Fruit fly (Drosophila melanogaster): ENCODE data around the gene Ccp84Ab.

Ccp84Ab gene

DNA sequence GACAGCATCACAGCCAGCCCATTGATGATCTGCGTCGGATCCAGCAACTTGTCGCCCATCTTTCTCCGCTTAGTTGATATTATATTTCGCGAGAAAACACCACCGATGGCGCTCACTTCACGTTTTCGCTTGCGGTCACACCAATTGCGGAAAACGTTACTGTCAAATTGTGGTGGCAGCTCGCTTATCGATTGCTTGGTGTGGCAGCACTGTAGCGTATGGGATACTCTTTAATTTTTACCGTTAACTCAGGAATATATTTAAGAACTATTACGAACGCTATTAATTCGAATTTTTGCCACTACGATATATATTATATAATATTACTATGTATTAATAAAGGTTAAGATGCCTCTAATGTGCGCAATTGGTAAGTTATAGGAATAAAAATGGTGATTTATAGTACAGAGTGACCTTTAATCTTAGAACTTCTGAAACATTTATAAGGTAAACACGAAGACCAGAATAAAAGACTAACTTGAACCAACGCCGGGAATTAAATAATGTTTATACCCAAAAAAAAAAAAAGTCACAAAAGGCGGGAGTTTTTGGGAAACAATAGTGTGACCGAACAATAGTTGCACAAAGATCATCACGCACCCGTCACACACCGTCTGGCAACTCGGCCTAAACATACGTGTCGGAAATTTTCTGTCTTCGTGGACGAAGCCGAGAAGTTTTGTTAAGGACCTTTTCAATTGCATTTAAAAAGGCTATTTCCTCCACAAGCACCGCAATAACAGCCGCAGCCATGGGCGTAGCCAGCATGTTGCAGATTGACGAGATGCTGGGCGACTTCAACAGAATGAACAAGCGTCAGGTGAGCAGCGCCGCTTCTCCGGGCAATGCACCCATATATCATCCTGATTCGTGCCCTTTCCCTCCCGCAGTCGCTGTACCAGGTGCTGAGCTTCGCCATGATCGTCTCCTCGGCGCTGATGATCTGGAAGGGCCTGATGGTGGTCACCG is 45.1 kb downstream of the Ccp84Ab start, which contains the start of the genes CG1307 and twr:
TSS of gene CG1307 (minus strand) at position 165 of the 969 bp plus-strand sequence.
TSS of gene twr (plus strand) at position 605 of the 969 bp plus-strand sequence.
- TF ChIP-seq CG12605 (GFP tag; IDR thresholded peaks at IDR 0.05) (peak; percentile 50; the same call in 1 of the 2 replicates), fd96Ca (GFP tag; IDR thresholded peaks at IDR 0.05) (no peak), CG9948 (tag; optimal IDR thresholded peaks at IDR 0.05) (peak; percentile 4), CG4496 (GFP tag; IDR thresholded peaks at IDR 0.05) (0 out of 3 replicates have a peak, but pooled peaks have one; percentile 25), EcR (GFP tag; optimal IDR thresholded peaks at IDR 0.05) (peak; percentile 84), Pif1A (GFP tag; optimal IDR thresholded peaks at IDR 0.05) (no peak)
